Fruit fly (Drosophila melanogaster) whole organism, pupa: ENCODE measurements around the gene CG8149.

Experiments used
- CG12605 ChIP-seq: fragments of 200-800 bp; sonication (Bioruptor generic); IDR thresholded peaks from 2 replicates; pipeline ENCODE4 v1.3.6; 2022; ENCODE audit warnings: missing biosample characterization, missing genetic modification characterization
- CG13204 ChIP-seq: fragments of 200-800 bp; sonication (Bioruptor generic); optimal IDR thresholded peaks from 2 replicates; lab custom pipeline; 2018; ENCODE audit warnings: missing biosample characterization, mild to moderate bottlenecking, missing genetic modification characterization, moderate library complexity
- CG15710 ChIP-seq: fragments of 200-800 bp; sonication (Bioruptor generic); optimal IDR thresholded peaks from 2 replicates; lab custom pipeline; 2018; ENCODE audit warnings: missing biosample characterization, mild to moderate bottlenecking, missing genetic modification characterization, moderate library complexity
- CG17806 ChIP-seq: fragments of 200-800 bp; sonication (Bioruptor generic); optimal IDR thresholded peaks from 2 replicates; lab custom pipeline; 2018; ENCODE audit warnings: missing biosample characterization, mild to moderate bottlenecking, missing genetic modification characterization, moderate library complexity
- CG32121 ChIP-seq: fragments of 200-800 bp; sonication (Bioruptor generic); IDR thresholded peaks from 2 replicates; pipeline ENCODE4 v1.3.6; 2022; ENCODE audit warnings: missing biosample characterization, missing genetic modification characterization
- CG34367 ChIP-seq: fragments of 200-800 bp; sonication (Bioruptor generic); optimal IDR thresholded peaks from 2 replicates; lab custom pipeline; 2018; ENCODE audit warnings: missing biosample characterization, mild to moderate bottlenecking, missing genetic modification characterization
- CG8301 ChIP-seq: fragments of 200-800 bp; sonication (Bioruptor generic); optimal IDR thresholded peaks from 2 replicates; lab custom pipeline; 2018; ENCODE audit warnings: missing biosample characterization, mild to moderate bottlenecking, missing genetic modification characterization
- EcR ChIP-seq: fragments of 200-800 bp; sonication (Bioruptor generic); optimal IDR thresholded peaks from 3 replicates; lab custom pipeline; 2019; ENCODE audit warnings: missing biosample characterization, missing genetic modification characterization, mild to moderate bottlenecking, moderate library complexity, missing genetic modification reagents
- Ets98B ChIP-seq: fragments of 200-800 bp; sonication (Bioruptor generic); IDR thresholded peaks from 2 replicates; pipeline ENCODE4 v1.3.6; 2022; ENCODE audit warnings: missing biosample characterization, missing genetic modification characterization
- Pif1A ChIP-seq: fragments of 200-800 bp; sonication (Bioruptor generic); optimal IDR thresholded peaks from 3 replicates; lab custom pipeline; 2016; ENCODE audit warnings: missing biosample characterization, missing genetic modification characterization
- Snoo ChIP-seq: fragments of 200-800 bp; sonication (Bioruptor generic); optimal IDR thresholded peaks from 3 replicates; lab custom pipeline; 2017; ENCODE audit warnings: missing biosample characterization, mild to moderate bottlenecking, missing genetic modification characterization, inconsistent platforms
- gl ChIP-seq: fragments of 200-800 bp; sonication (Bioruptor generic); optimal IDR thresholded peaks from 2 replicates; lab custom pipeline; 2018; ENCODE audit warnings: missing biosample characterization, mild to moderate bottlenecking, missing genetic modification characterization
- rn ChIP-seq: fragments of 200-800 bp; sonication (Bioruptor generic); IDR thresholded peaks from 2 replicates; pipeline ENCODE4 v1.3.6; 2022; ENCODE audit warnings: missing biosample characterization, missing genetic modification characterization

DNA sequence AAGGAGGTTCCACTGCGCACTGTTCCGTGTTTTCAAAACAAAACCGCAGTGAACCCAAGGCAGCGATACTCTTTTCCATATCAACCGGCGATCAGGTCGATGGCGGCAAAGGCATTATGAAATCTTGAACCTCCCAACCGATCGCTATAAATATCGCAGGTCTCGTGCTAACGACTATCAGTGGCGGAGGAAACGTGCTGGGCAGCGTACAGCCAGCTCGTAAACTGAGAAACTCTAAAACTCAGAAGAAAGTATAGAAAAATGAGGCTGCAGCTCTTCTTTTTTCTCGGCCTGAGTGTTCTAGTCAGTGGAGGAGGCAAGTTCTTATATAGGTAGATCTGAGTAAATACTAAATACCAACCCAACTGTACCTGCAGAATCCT, 9.8 kb upstream of the CG8149 start, which contains the start of gene phu:
- TF ChIP-seq CG15710 (tag; lab: Kevin White, UChicago) (no peak), CG13204 (GFP tag; lab: Kevin White, UChicago) (no peak), CG8301 (tag; lab: Kevin White, UChicago) (no peak), CG32121 (GFP tag; lab: Robert Waterston, UW) (no peak), Pif1A (GFP tag; lab: Kevin White, UChicago) (no peak), EcR (no peak), gl (tag; lab: Kevin White, UChicago) (no peak), CG12605 (no peak), rn (no peak), CG17806 (tag; lab: Kevin White, UChicago) (no peak), Snoo (tag; lab: Kevin White, UChicago) (no peak), CG34367 (no peak), Ets98B (GFP tag; lab: Robert Waterston, UW) (no peak)
